Fruit fly (Drosophila melanogaster): Measurements from ENCODE around the gene CG34357.

Gene CG34357

dm6 chr3R:4479038-4479988 lies 78.6 kb downstream of the CG34357 start, which contains the start of gene CG31523:
Gene CG31523 (minus strand): TSS chr3R:4479207.
- TF ChIP-seq EcR (GFP tag; optimal IDR thresholded peaks at IDR 0.05) (no peak), Dll (optimal IDR thresholded peaks at IDR 0.05) (no peak), psq (optimal IDR thresholded peaks at IDR 0.05) (no peak), usp (GFP tag; optimal IDR thresholded peaks at IDR 0.05) (no peak), CG8478 (optimal IDR thresholded peaks at IDR 0.05) (no peak), pan (optimal IDR thresholded peaks at IDR 0.05) (no peak)

- TF ChIP-seq psq (optimal IDR thresholded peaks at IDR 0.05) (no peak), Dll (optimal IDR thresholded peaks at IDR 0.05) (peak; percentile 81), usp (GFP tag; optimal IDR thresholded peaks at IDR 0.05) (no peak), CG8478 (optimal IDR thresholded peaks at IDR 0.05) (no peak), pan (optimal IDR thresholded peaks at IDR 0.05) (no peak)
Observed at dm6 chr3R:4478220-4479037, 79.4 kb downstream of the CG34357 start.

- TF ChIP-seq psq (optimal IDR thresholded peaks at IDR 0.05) (no peak), CG8478 (optimal IDR thresholded peaks at IDR 0.05) (no peak), EcR (GFP tag; optimal IDR thresholded peaks at IDR 0.05) (no peak), Dll (optimal IDR thresholded peaks at IDR 0.05) (no peak), usp (GFP tag; optimal IDR thresholded peaks at IDR 0.05) (no peak), pan (optimal IDR thresholded peaks at IDR 0.05) (no peak)
Observed at dm6 chr3R:4476004-4476403, 81.9 kb downstream of the CG34357 start.

dm6 chr3R:4475378-4475777 lies 82.5 kb downstream of the CG34357 start:
- TF ChIP-seq Dll (optimal IDR thresholded peaks at IDR 0.05) (no peak), EcR (GFP tag; optimal IDR thresholded peaks at IDR 0.05) (no peak), usp (GFP tag; optimal IDR thresholded peaks at IDR 0.05) (no peak), psq (optimal IDR thresholded peaks at IDR 0.05) (no peak), pan (optimal IDR thresholded peaks at IDR 0.05) (no peak), CG8478 (optimal IDR thresholded peaks at IDR 0.05) (no peak)

dm6 chr3R:4472694-4472975 lies 85.2 kb downstream of the CG34357 start:
- peak in 1 of 2 experiments; percentile 0 for TF ChIP-seq EcR (GFP tag; optimal IDR thresholded peaks at IDR 0.05)
- no peak for TF ChIP-seq Dll (optimal IDR thresholded peaks at IDR 0.05)
- TF ChIP-seq CG8478 (optimal IDR thresholded peaks at IDR 0.05): no peak

- no peak for TF ChIP-seq EcR (GFP tag; optimal IDR thresholded peaks at IDR 0.05)
- TF ChIP-seq pan (optimal IDR thresholded peaks at IDR 0.05): no peak
- TF ChIP-seq usp (GFP tag; optimal IDR thresholded peaks at IDR 0.05): no peak
- no peak for TF ChIP-seq psq (optimal IDR thresholded peaks at IDR 0.05)
Observed at dm6 chr3R:4471846-4472693, 85.8 kb downstream of the CG34357 start.

dm6 chr3R:4471047-4471751 lies 86.7 kb downstream of the CG34357 start:
- TF ChIP-seq psq (optimal IDR thresholded peaks at IDR 0.05) (no peak), usp (GFP tag; optimal IDR thresholded peaks at IDR 0.05) (no peak), EcR (GFP tag; optimal IDR thresholded peaks at IDR 0.05) (no peak), CG8478 (optimal IDR thresholded peaks at IDR 0.05) (no peak), Dll (optimal IDR thresholded peaks at IDR 0.05) (no peak), pan (optimal IDR thresholded peaks at IDR 0.05) (no peak)

- TF ChIP-seq EcR (GFP tag; optimal IDR thresholded peaks at IDR 0.05) (no peak), Dll (optimal IDR thresholded peaks at IDR 0.05) (no peak), psq (optimal IDR thresholded peaks at IDR 0.05) (no peak), pan (optimal IDR thresholded peaks at IDR 0.05) (no peak), CG8478 (optimal IDR thresholded peaks at IDR 0.05) (no peak), usp (GFP tag; optimal IDR thresholded peaks at IDR 0.05) (no peak)
Observed at dm6 chr3R:4470695-4471046, 87.2 kb downstream of the CG34357 start.

dm6 chr3R:4468926-4469325 lies 88.9 kb downstream of the CG34357 start:
- no peak for TF ChIP-seq usp (GFP tag; optimal IDR thresholded peaks at IDR 0.05)
- no peak for TF ChIP-seq pan (optimal IDR thresholded peaks at IDR 0.05)
- TF ChIP-seq CG8478 (optimal IDR thresholded peaks at IDR 0.05): no peak
- TF ChIP-seq psq (optimal IDR thresholded peaks at IDR 0.05): no peak
- no peak for TF ChIP-seq EcR (GFP tag; optimal IDR thresholded peaks at IDR 0.05)
- no peak for TF ChIP-seq Dll (optimal IDR thresholded peaks at IDR 0.05)

dm6 chr3R:4466894-4467293 lies 91.0 kb downstream of the CG34357 start:
- TF ChIP-seq usp (GFP tag; optimal IDR thresholded peaks at IDR 0.05) (no peak), pan (optimal IDR thresholded peaks at IDR 0.05) (no peak), EcR (GFP tag; optimal IDR thresholded peaks at IDR 0.05) (no peak), CG8478 (optimal IDR thresholded peaks at IDR 0.05) (no peak), Dll (optimal IDR thresholded peaks at IDR 0.05) (no peak), psq (optimal IDR thresholded peaks at IDR 0.05) (no peak)

dm6 chr3R:4462783-4463182 lies 95.1 kb downstream of the CG34357 start, which contains the start of gene CG31522:
Gene CG31522 (minus strand): TSS chr3R:4462883.
- TF ChIP-seq CG8478 (optimal IDR thresholded peaks at IDR 0.05) (no peak), psq (optimal IDR thresholded peaks at IDR 0.05) (no peak), pan (optimal IDR thresholded peaks at IDR 0.05) (no peak), EcR (GFP tag; optimal IDR thresholded peaks at IDR 0.05) (no peak), Dll (optimal IDR thresholded peaks at IDR 0.05) (no peak), usp (GFP tag; optimal IDR thresholded peaks at IDR 0.05) (no peak)
